Worm (Caenorhabditis elegans) whole organism, early embryonic: ENCODE results near the gene trpp-5.

Source experiments
- B0310.2 ChIP-seq: sonication (generic microtip); optimal IDR thresholded peaks from 2 replicates; lab custom pipeline; 2016; ENCODE audit warnings: mild to moderate bottlenecking, missing genetic modification characterization, missing compliant biosample characterization
- F13C5.2 ChIP-seq: sonication (generic microtip); optimal IDR thresholded peaks from 2 replicates; lab custom pipeline; 2017; ENCODE audit warnings: mild to moderate bottlenecking, missing genetic modification characterization, inconsistent platforms, missing compliant biosample characterization
- aly-1 ChIP-seq: sonication (generic microtip); optimal IDR thresholded peaks from 2 replicates; lab custom pipeline; 2016; ENCODE audit warnings: missing genetic modification characterization, missing compliant biosample characterization
- ama-1 ChIP-seq: fragments of 150-350 bp; optimal IDR thresholded peaks from 2 replicates; lab custom pipeline; 2014
- ceh-13 ChIP-seq: fragments of 200-800 bp; sonication (Bioruptor generic); optimal IDR thresholded peaks from 2 replicates; lab custom pipeline; 2018; ENCODE audit warnings: mild to moderate bottlenecking, missing genetic modification characterization, missing compliant biosample characterization
- ceh-36 ChIP-seq: sonication (generic microtip); optimal IDR thresholded peaks from 2 replicates; lab custom pipeline; 2016; ENCODE audit warnings: missing genetic modification characterization, inconsistent platforms, missing compliant biosample characterization
- ets-7 ChIP-seq: sonication (generic microtip); optimal IDR thresholded peaks from 2 replicates; lab custom pipeline; 2016; ENCODE audit warnings: missing genotype, missing genetic modification characterization, missing compliant biosample characterization
- flt-1 ChIP-seq: fragments of 200-800 bp; sonication (Bioruptor generic); IDR thresholded peaks from 2 replicates; pipeline ENCODE4 v1.3.6; 2022; ENCODE audit warnings: missing genetic modification characterization, missing compliant biosample characterization
- hmbx-1 ChIP-seq: sonication (generic microtip); optimal IDR thresholded peaks from 2 replicates; lab custom pipeline; 2016; ENCODE audit warnings: mild to moderate bottlenecking, missing genetic modification characterization, missing compliant biosample characterization
- hmg-4 ChIP-seq: fragments of 200-800 bp; sonication (Bioruptor generic); optimal IDR thresholded peaks from 2 replicates; lab custom pipeline; 2018; ENCODE audit warnings: mild to moderate bottlenecking, missing genetic modification characterization, missing compliant biosample characterization
- hnd-1 ChIP-seq: sonication (generic microtip); optimal IDR thresholded peaks from 2 replicates; lab custom pipeline; 2016; ENCODE audit warnings: missing genetic modification characterization, missing compliant biosample characterization
- pes-1 ChIP-seq: fragments of 200-800 bp; sonication (Bioruptor generic); IDR thresholded peaks from 2 replicates; pipeline ENCODE4 v1.3.6; 2022; ENCODE audit warnings: missing genetic modification reagents, missing genetic modification characterization, missing compliant biosample characterization
- scrt-1 ChIP-seq: fragments of 200-800 bp; sonication (Bioruptor generic); IDR thresholded peaks from 2 replicates; pipeline ENCODE4 v1.3.6; 2022; ENCODE audit warnings: missing genetic modification characterization, missing compliant biosample characterization
- sea-1 ChIP-seq: fragments of 200-800 bp; sonication (Bioruptor generic); conservative IDR thresholded peaks from 2 replicates; pipeline ENCODE4 v1.3.6; 2022; ENCODE audit warnings: missing genetic modification characterization, missing compliant biosample characterization
- tbx-11 ChIP-seq: fragments of 200-800 bp; sonication (Bioruptor generic); IDR thresholded peaks from 2 replicates; pipeline ENCODE4 v1.3.6; 2022; ENCODE audit warnings: missing genetic modification characterization, missing compliant biosample characterization
- tbx-37 ChIP-seq: fragments of 200-800 bp; sonication (Bioruptor generic); conservative IDR thresholded peaks from 2 replicates; pipeline ENCODE4 v1.3.6; 2022; ENCODE audit warnings: missing genetic modification reagents, missing genetic modification characterization, missing compliant biosample characterization
- tra-4 ChIP-seq: sonication (generic microtip); optimal IDR thresholded peaks from 2 replicates; lab custom pipeline; 2017; ENCODE audit warnings: missing genetic modification characterization, missing compliant biosample characterization

trpp-5 gene

DNA sequence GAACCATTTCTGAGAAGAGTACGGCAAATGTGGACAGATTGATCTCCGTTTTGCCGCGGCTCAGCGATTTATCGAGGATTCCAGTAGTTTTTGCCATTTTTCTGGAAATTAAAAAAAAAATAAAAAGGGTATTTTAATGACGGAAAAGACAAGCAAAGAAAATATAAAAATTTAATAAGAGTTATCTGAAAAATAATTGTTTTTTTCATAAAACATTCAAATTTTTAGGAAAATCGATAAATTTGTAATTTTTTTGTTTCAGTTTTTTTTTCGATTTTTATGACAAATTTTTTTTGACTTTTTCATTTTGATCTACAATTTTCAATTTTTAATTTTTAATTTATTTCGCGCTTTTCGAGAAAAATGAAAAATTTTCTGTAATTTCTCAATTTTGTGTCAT, at the start of gene trpp-5:
Gene trpp-5, minus strand, starts transcription at position 101 of the 400 bp plus-strand sequence.
- TF ChIP-seq ets-7 (tag; lab: Kevin White, UChicago) (no peak), tbx-37 (GFP tag; lab: Robert Waterston, UW) (no peak), ama-1 (no peak), ceh-13 (GFP tag; lab: Kevin White, UChicago) (no peak), tra-4 (tag; lab: Kevin White, UChicago) (no peak), pes-1 (GFP tag; lab: Robert Waterston, UW) (no peak), F13C5.2 (tag; lab: Kevin White, UChicago) (no peak), hmbx-1 (tag; lab: Kevin White, UChicago) (no peak), aly-1 (no peak), tbx-11 (GFP tag; lab: Robert Waterston, UW) (no peak)

DNA sequence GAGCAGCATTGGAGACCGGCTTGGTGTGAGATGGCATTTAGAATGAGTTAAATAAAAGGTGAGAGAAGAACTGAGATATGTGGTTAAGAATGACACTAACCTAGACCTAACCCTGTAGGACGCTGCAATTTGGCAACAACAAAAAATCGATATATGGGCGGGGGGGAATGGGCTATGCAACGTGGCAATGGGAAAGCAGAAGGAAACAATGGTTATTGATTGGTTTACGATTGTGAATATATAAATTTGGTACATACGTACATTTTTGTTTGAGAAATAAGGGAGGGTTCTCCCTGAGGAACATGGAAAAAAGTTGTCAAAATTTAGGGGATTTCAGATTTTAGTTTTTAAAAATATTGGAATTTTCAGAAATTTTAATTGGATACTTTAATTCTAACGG, 46.9 kb upstream of the trpp-5 start, which contains the start of gene tag-276:
Gene tag-276, minus strand, starts transcription at position 101 of the 400 bp plus-strand sequence.
- TF ChIP-seq pes-1 (GFP tag; lab: Robert Waterston, UW) (no peak), ama-1 (no peak), sea-1 (GFP tag; lab: Robert Waterston, UW) (no peak), hnd-1 (no peak), hmbx-1 (tag; lab: Kevin White, UChicago) (no peak), B0310.2 (tag; lab: Kevin White, UChicago) (no peak), ets-7 (tag; lab: Kevin White, UChicago) (no peak), aly-1 (no peak), tbx-11 (GFP tag; lab: Robert Waterston, UW) (no peak), F13C5.2 (tag; lab: Kevin White, UChicago) (no peak), tbx-37 (GFP tag; lab: Robert Waterston, UW) (no peak), scrt-1 (no peak), tra-4 (tag; lab: Kevin White, UChicago) (no peak), ceh-36 (tag; lab: Kevin White, UChicago) (no peak), flt-1 (GFP tag; lab: Robert Waterston, UW) (no peak), ceh-13 (GFP tag; lab: Kevin White, UChicago) (no peak), hmg-4 (GFP tag; lab: Kevin White, UChicago) (no peak)

DNA sequence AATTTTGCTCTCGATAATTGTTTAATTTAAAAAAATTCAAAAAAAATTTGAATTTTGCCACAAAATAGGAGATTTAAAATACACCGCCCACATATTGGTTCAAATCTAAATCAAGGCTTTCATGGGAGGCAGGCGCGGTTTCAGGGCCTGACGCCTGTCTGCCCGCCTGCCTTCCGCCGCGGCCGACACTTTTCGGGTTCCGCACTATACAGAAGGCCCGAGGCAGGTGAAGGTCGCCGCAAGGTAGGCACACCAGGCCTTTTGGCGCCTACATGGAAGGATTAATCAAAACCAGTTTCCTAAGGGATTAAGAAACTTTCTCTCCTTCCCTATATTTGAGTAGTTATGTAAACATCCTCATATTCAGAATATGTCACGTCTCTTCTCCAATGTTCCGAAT, 40.4 kb upstream of the trpp-5 start, which contains the start of gene Y57A10A.24:
Gene Y57A10A.24, plus strand, starts transcription at position 396 of the 400 bp plus-strand sequence.
- TF ChIP-seq flt-1 (GFP tag; lab: Robert Waterston, UW) (no peak), ceh-13 (GFP tag; lab: Kevin White, UChicago) (no peak), scrt-1 (peak; percentile 34; the same call in 1 of the 2 replicates), sea-1 (GFP tag; lab: Robert Waterston, UW) (no peak), F13C5.2 (tag; lab: Kevin White, UChicago) (no peak)

DNA sequence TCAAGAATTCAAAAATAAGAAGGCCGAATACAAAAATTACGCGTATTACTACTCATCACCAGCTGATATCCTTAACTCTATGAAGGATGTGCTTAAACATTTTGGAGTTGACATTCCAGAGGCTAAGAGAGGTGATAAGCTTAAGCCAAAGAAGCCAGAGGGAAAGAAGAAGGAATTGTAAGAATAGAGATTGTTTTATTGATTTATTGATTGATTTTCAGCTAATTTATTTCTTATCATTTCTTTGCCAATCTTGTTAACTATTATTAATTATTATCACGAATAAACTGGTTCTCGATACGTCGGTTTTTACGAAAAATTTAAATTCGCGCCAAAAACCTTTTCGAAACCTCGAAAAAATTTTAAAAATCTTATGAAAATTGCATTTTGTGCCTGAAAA, 39.6 kb upstream of the trpp-5 start:
- no peak for TF ChIP-seq hmbx-1 (tag; lab: Kevin White, UChicago)
- no peak for TF ChIP-seq tra-4 (tag; lab: Kevin White, UChicago)
- no peak for TF ChIP-seq ceh-36 (tag; lab: Kevin White, UChicago)
- TF ChIP-seq hnd-1, result no peak
- no peak for TF ChIP-seq B0310.2 (tag; lab: Kevin White, UChicago)
- no peak for TF ChIP-seq pes-1 (GFP tag; lab: Robert Waterston, UW)
- TF ChIP-seq tbx-11 (GFP tag; lab: Robert Waterston, UW), result no peak
- TF ChIP-seq ets-7 (tag; lab: Kevin White, UChicago), result no peak
- TF ChIP-seq ceh-13 (GFP tag; lab: Kevin White, UChicago), result no peak
- no peak for TF ChIP-seq aly-1
- no peak for TF ChIP-seq sea-1 (GFP tag; lab: Robert Waterston, UW)
- TF ChIP-seq tbx-37 (GFP tag; lab: Robert Waterston, UW), result no peak
- no peak for TF ChIP-seq scrt-1
- TF ChIP-seq ama-1, result no peak
- TF ChIP-seq F13C5.2 (tag; lab: Kevin White, UChicago), result no peak
- TF ChIP-seq hmg-4 (GFP tag; lab: Kevin White, UChicago), result no peak
- TF ChIP-seq flt-1 (GFP tag; lab: Robert Waterston, UW), result no peak

DNA sequence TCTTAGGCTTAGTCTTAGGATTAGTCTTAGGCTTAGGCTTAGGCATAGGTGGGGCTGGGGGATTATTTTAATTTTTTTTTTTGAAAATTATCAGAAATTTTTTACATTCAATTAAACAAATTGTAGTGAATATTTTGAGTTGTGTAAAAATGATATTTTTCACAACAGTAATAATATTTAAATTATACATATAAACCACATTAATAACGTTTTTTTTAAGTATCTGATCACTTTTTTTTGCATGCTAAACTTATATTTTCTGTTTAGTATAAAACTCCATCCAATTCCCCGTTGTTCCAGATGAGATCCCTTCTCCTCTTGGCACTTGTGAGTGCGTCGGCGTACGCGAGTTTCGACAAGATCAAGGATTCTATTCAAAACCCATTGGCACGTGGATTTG, 37.9 kb upstream of the trpp-5 start, which contains the start of gene txdc-12.1:
Gene txdc-12.1, plus strand, starts transcription at position 301 of the 400 bp plus-strand sequence.
- peak; percentile 68 for TF ChIP-seq ceh-36 (tag; lab: Kevin White, UChicago)
- TF ChIP-seq tbx-37 (GFP tag; lab: Robert Waterston, UW), result no peak

DNA sequence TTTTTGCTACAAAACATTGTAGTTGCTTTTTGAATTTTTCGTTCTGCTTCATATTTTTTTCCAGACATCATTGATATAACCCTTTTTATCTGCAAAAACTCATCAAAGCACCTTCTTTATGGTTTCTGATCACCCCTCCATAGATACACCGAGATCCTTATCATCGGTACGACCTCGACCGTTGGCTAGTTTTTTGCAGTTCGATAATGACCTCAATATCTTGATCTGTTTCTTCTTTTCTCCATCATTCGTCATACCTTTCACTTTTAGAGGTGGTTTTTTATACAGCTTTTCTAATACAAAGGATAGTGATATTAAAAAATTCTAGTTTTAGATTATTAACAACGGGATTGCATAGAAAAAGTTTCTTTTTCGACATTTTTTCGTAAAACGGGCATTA, 37.3 kb upstream of the trpp-5 start:
- no peak for TF ChIP-seq hmbx-1 (tag; lab: Kevin White, UChicago)
- TF ChIP-seq ama-1, result no peak
- no peak for TF ChIP-seq hmg-4 (GFP tag; lab: Kevin White, UChicago)
- no peak for TF ChIP-seq tbx-11 (GFP tag; lab: Robert Waterston, UW)
- TF ChIP-seq F13C5.2 (tag; lab: Kevin White, UChicago), result no peak
- no peak for TF ChIP-seq ets-7 (tag; lab: Kevin White, UChicago)
- no peak for TF ChIP-seq pes-1 (GFP tag; lab: Robert Waterston, UW)
- no peak for TF ChIP-seq sea-1 (GFP tag; lab: Robert Waterston, UW)
- no peak for TF ChIP-seq B0310.2 (tag; lab: Kevin White, UChicago)
- TF ChIP-seq tbx-37 (GFP tag; lab: Robert Waterston, UW), result no peak

DNA sequence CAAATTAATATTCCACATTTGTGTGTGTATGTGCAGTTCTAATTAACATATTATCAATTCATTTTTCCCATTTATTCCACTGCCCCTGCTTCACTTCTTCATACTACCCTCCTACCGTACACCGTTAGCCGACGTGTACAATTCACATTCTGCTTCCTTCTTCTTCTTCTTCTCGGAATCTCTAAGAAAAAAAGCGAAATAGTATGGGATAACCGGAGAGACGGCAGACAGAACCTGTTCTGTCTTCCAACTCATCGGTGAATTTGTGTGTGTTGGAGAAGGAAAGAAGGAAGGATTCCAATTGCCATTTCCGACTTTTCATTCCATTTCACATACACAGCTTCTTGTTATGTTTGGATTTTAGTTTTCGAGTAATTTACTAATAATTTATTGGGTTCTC, 35.4 kb upstream of the trpp-5 start:
- TF ChIP-seq pes-1 (GFP tag; lab: Robert Waterston, UW), result no peak

DNA sequence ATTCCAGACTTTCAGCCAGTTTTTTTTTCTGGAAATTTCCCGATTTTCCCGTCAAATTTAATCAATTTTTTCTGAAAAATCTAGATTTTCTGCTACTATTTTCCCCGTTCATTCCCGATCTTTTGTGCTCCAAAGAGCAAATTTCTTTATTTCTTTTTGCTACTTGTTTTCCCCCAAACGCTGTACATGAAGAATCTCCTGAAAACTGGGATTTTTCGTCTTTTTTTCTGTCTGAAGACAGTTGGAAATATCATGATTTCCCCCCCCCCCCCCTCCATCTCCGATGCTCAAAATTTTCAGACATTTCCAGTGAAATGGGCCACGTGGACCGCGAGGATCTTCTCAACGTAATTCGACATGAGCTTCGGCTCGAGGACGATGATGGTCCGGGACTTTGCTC, 25.8 kb upstream of the trpp-5 start, which contains the start of gene sinh-1:
Gene sinh-1, plus strand, starts transcription at position 301 of the 400 bp plus-strand sequence.
- no peak for TF ChIP-seq ceh-13 (GFP tag; lab: Kevin White, UChicago)
- TF ChIP-seq flt-1 (GFP tag; lab: Robert Waterston, UW), result no peak
- TF ChIP-seq hmg-4 (GFP tag; lab: Kevin White, UChicago), result no peak
- TF ChIP-seq ceh-36 (tag; lab: Kevin White, UChicago), result no peak
